Worm (Caenorhabditis elegans): ENCODE results near the gene Y57G11A.2.

- no peak for TF ChIP-seq nhr-28 (tag; optimal IDR thresholded peaks at IDR 0.05)
- TF ChIP-seq nhr-84 (tag; optimal IDR thresholded peaks at IDR 0.05), result no peak
- no peak for TF ChIP-seq mab-9 (GFP tag; IDR thresholded peaks at IDR 0.05)
- TF ChIP-seq lin-39 (tag; optimal IDR thresholded peaks at IDR 0.05), result no peak
- no peak for TF ChIP-seq pqm-1 (tag; optimal IDR thresholded peaks at IDR 0.05)
- TF ChIP-seq zag-1 (tag; optimal IDR thresholded peaks at IDR 0.05), result no peak
- TF ChIP-seq elt-3 (tag; optimal IDR thresholded peaks at IDR 0.05), result no peak
- no peak for TF ChIP-seq blmp-1 (tag; optimal IDR thresholded peaks at IDR 0.05)
- TF ChIP-seq efl-1 (optimal IDR thresholded peaks at IDR 0.05), result no peak
- TF ChIP-seq efl-1 (GFP tag; optimal IDR thresholded peaks at IDR 0.05 in 1 of 2), result no peak
- no peak for TF ChIP-seq ceh-82 (tag; optimal IDR thresholded peaks at IDR 0.05)
- TF ChIP-seq nhr-19 (GFP tag; conservative IDR thresholded peaks at IDR 0.05), result no peak
- no peak for TF ChIP-seq lin-35 (GFP tag; optimal IDR thresholded peaks at IDR 0.05)
- no peak for TF ChIP-seq fkh-10 (GFP tag; optimal IDR thresholded peaks at IDR 0.05)
- no peak for TF ChIP-seq ceh-90 (tag; optimal IDR thresholded peaks at IDR 0.05)
These were observed 28.2 kb downstream of the Y57G11A.2 start for ce11 chrIV:14491135-14491534.
